Worm (Caenorhabditis elegans): ENCODE measurements around the gene clec-208.
A peak's percentile ranks its signal among the peaks of the same experiment; 100 is the strongest.

The clec-208 gene

ce11 chrV:2132675-2133074, 34.9 kb downstream of the clec-208 start:
- no peak for TF ChIP-seq unc-55 (GFP tag; optimal IDR thresholded peaks at IDR 0.05)
- TF ChIP-seq ceh-82 (tag; optimal IDR thresholded peaks at IDR 0.05), result no peak
- no peak for TF ChIP-seq sem-4 (tag; optimal IDR thresholded peaks at IDR 0.05)
- TF ChIP-seq sma-3 (GFP tag; optimal IDR thresholded peaks at IDR 0.05), result no peak
- no peak for TF ChIP-seq nhr-11 (tag; optimal IDR thresholded peaks at IDR 0.05)
- TF ChIP-seq fos-1 (tag; optimal IDR thresholded peaks at IDR 0.05), result no peak
- TF ChIP-seq nhr-12 (tag; optimal IDR thresholded peaks at IDR 0.05), result no peak
- TF ChIP-seq nhr-10 (tag; optimal IDR thresholded peaks at IDR 0.05), result no peak
- TF ChIP-seq mbf-1 (tag; optimal IDR thresholded peaks at IDR 0.05), result no peak
- TF ChIP-seq nhr-77 (tag; optimal IDR thresholded peaks at IDR 0.05), result no peak
- no peak for TF ChIP-seq alr-1 (tag; optimal IDR thresholded peaks at IDR 0.05)
- no peak for TF ChIP-seq zag-1 (tag; optimal IDR thresholded peaks at IDR 0.05)
- TF ChIP-seq ama-1 (optimal IDR thresholded peaks at IDR 0.05), result no peak
- no peak for TF ChIP-seq aly-2 (tag; optimal IDR thresholded peaks at IDR 0.05)
- TF ChIP-seq lin-11 (tag; optimal IDR thresholded peaks at IDR 0.05), result no peak
- no peak for TF ChIP-seq nhr-21 (tag; optimal IDR thresholded peaks at IDR 0.05)
- TF ChIP-seq snpc-4 (tag; optimal IDR thresholded peaks at IDR 0.05), result no peak
- TF ChIP-seq gmeb-1 (tag; optimal IDR thresholded peaks at IDR 0.05), result no peak
- TF ChIP-seq mab-5 (tag; optimal IDR thresholded peaks at IDR 0.05), result no peak

ce11 chrV:2133512-2133911, 35.8 kb downstream of the clec-208 start:
- no peak for TF ChIP-seq sma-3 (GFP tag; optimal IDR thresholded peaks at IDR 0.05)
- TF ChIP-seq C34F6.9 (tag; optimal IDR thresholded peaks at IDR 0.05), result peak; percentile 84
- no peak for TF ChIP-seq nhr-21 (tag; optimal IDR thresholded peaks at IDR 0.05)
- TF ChIP-seq nhr-129 (tag; optimal IDR thresholded peaks at IDR 0.05), result peak; percentile 78
- no peak for TF ChIP-seq gmeb-1 (tag; optimal IDR thresholded peaks at IDR 0.05)
- no peak for TF ChIP-seq unc-39 (tag; optimal IDR thresholded peaks at IDR 0.05)
- TF ChIP-seq ZK546.5 (tag; optimal IDR thresholded peaks at IDR 0.05), result no peak
- no peak for TF ChIP-seq unc-62 (GFP tag; optimal IDR thresholded peaks at IDR 0.05)
- TF ChIP-seq zag-1 (tag; optimal IDR thresholded peaks at IDR 0.05), result peak; percentile 83
- no peak for TF ChIP-seq ceh-16 (tag; optimal IDR thresholded peaks at IDR 0.05)
- TF ChIP-seq nhr-23 (tag; optimal IDR thresholded peaks at IDR 0.05), result no peak
- TF ChIP-seq sem-4 (tag; optimal IDR thresholded peaks at IDR 0.05), result peak; percentile 69
- TF ChIP-seq dmd-4 (tag; optimal IDR thresholded peaks at IDR 0.05), result no peak
- peak; percentile 64 for TF ChIP-seq lin-11 (tag; optimal IDR thresholded peaks at IDR 0.05)
- no peak for TF ChIP-seq aly-2 (tag; optimal IDR thresholded peaks at IDR 0.05)
- no peak for TF ChIP-seq ztf-1 (GFP tag; conservative IDR thresholded peaks at IDR 0.05)
- no peak for TF ChIP-seq snpc-4 (tag; optimal IDR thresholded peaks at IDR 0.05)
- no peak for TF ChIP-seq nhr-237 (tag; optimal IDR thresholded peaks at IDR 0.05)
- peak; percentile 87 for TF ChIP-seq F13H6.1 (tag; optimal IDR thresholded peaks at IDR 0.05)
- TF ChIP-seq fos-1 (tag; optimal IDR thresholded peaks at IDR 0.05), result peak; percentile 9
- TF ChIP-seq nhr-77 (tag; optimal IDR thresholded peaks at IDR 0.05), result no peak
- TF ChIP-seq sma-9 (GFP tag; optimal IDR thresholded peaks at IDR 0.05), result peak; percentile 93
- no peak for TF ChIP-seq sma-9 (tag; optimal IDR thresholded peaks at IDR 0.05)
- TF ChIP-seq nhr-25 (tag; optimal IDR thresholded peaks at IDR 0.05), result no peak
- TF ChIP-seq mab-5 (tag; optimal IDR thresholded peaks at IDR 0.05), result no peak
- no peak for TF ChIP-seq blmp-1 (tag; optimal IDR thresholded peaks at IDR 0.05; ENCODE audit: insufficient read depth)
- TF ChIP-seq nhr-6 (tag; optimal IDR thresholded peaks at IDR 0.05), result no peak
- no peak for TF ChIP-seq nhr-12 (tag; optimal IDR thresholded peaks at IDR 0.05)
- no peak for TF ChIP-seq skn-1 (tag; optimal IDR thresholded peaks at IDR 0.05)
- no peak for TF ChIP-seq lin-39 (tag; optimal IDR thresholded peaks at IDR 0.05)
- peak; percentile 11 for TF ChIP-seq egl-27 (tag; optimal IDR thresholded peaks at IDR 0.05)
- no peak for TF ChIP-seq elt-1 (tag; optimal IDR thresholded peaks at IDR 0.05)
- TF ChIP-seq ztf-4 (tag; optimal IDR thresholded peaks at IDR 0.05), result peak; percentile 29
- TF ChIP-seq ceh-82 (tag; optimal IDR thresholded peaks at IDR 0.05), result no peak
- peak in 1 of 2 experiments; percentile 68 for TF ChIP-seq lsy-2 (tag; optimal IDR thresholded peaks at IDR 0.05)
- no peak for TF ChIP-seq nhr-11 (tag; optimal IDR thresholded peaks at IDR 0.05)
- TF ChIP-seq peb-1 (tag; optimal IDR thresholded peaks at IDR 0.05), result no peak
- TF ChIP-seq mbf-1 (tag; optimal IDR thresholded peaks at IDR 0.05), result no peak
- TF ChIP-seq crh-2 (tag; optimal IDR thresholded peaks at IDR 0.05), result peak; percentile 62
- TF ChIP-seq ama-1 (optimal IDR thresholded peaks at IDR 0.05), result no peak
- peak; percentile 78 for TF ChIP-seq Y55F3AM.14 (GFP tag; optimal IDR thresholded peaks at IDR 0.05)
- no peak for TF ChIP-seq R02D3.7 (tag; optimal IDR thresholded peaks at IDR 0.05)
- no peak for TF ChIP-seq elt-3 (tag; optimal IDR thresholded peaks at IDR 0.05)
- TF ChIP-seq nhr-10 (tag; optimal IDR thresholded peaks at IDR 0.05), result no peak
- peak; percentile 50 for TF ChIP-seq lin-13 (GFP tag; optimal IDR thresholded peaks at IDR 0.05)
- no peak for TF ChIP-seq alr-1 (tag; optimal IDR thresholded peaks at IDR 0.05)
- no peak for TF ChIP-seq ztf-11 (tag; optimal IDR thresholded peaks at IDR 0.05)
- peak; percentile 59 for TF ChIP-seq unc-55 (GFP tag; optimal IDR thresholded peaks at IDR 0.05)
- TF ChIP-seq mdl-1 (tag; optimal IDR thresholded peaks at IDR 0.05), result peak; percentile 58 to 86

All from whole organism, L2 larva.